Worm (Caenorhabditis elegans) whole organism, late embryonic: Measurements from ENCODE around the gene trpp-1.

ENCODE experiments used
- C08G9.2 ChIP-seq: sonication (generic microtip); optimal IDR thresholded peaks from 2 replicates; lab custom pipeline; 2016; ENCODE audit warnings: mild to moderate bottlenecking, missing genetic modification characterization, moderate library complexity, missing compliant biosample characterization
- F13H6.1 ChIP-seq: sonication (generic microtip); optimal IDR thresholded peaks from 2 replicates; lab custom pipeline; 2016; ENCODE audit warnings: missing genetic modification characterization, missing compliant biosample characterization
- T23F11.4 ChIP-seq: fragments of 200-800 bp; sonication (Bioruptor generic); optimal IDR thresholded peaks from 2 replicates; lab custom pipeline; 2018; ENCODE audit warnings: mild to moderate bottlenecking, missing genetic modification characterization, missing compliant biosample characterization
- ahr-1 ChIP-seq: sonication (generic microtip); optimal IDR thresholded peaks from 2 replicates; lab custom pipeline; 2016; ENCODE audit warnings: missing genetic modification characterization, missing compliant biosample characterization
- ceh-18 ChIP-seq: sonication (generic microtip); optimal IDR thresholded peaks from 2 replicates; lab custom pipeline; 2016; ENCODE audit warnings: missing genetic modification characterization, missing compliant biosample characterization
- ceh-19 ChIP-seq: fragments of 200-800 bp; sonication (Bioruptor generic); optimal IDR thresholded peaks from 2 replicates; lab custom pipeline; 2018; ENCODE audit warnings: mild to moderate bottlenecking, missing genetic modification characterization, missing compliant biosample characterization
- ceh-45 ChIP-seq: fragments of 200-800 bp; sonication (Bioruptor generic); IDR thresholded peaks from 2 replicates; pipeline ENCODE4 v1.3.6; 2022; ENCODE audit warnings: missing genetic modification reagents, missing genetic modification characterization, missing compliant biosample characterization
- ceh-9 ChIP-seq: sonication (generic microtip); optimal IDR thresholded peaks from 2 replicates; lab custom pipeline; 2016; ENCODE audit warnings: mild to moderate bottlenecking, missing genetic modification characterization, inconsistent platforms, missing compliant biosample characterization
- che-1 ChIP-seq: sonication (generic microtip); optimal IDR thresholded peaks from 2 replicates; lab custom pipeline; 2016; ENCODE audit warnings: mild to moderate bottlenecking, missing genetic modification characterization, missing compliant biosample characterization
- dmd-4 ChIP-seq: sonication (generic microtip); optimal IDR thresholded peaks from 2 replicates; lab custom pipeline; 2016; ENCODE audit warnings: borderline replicate concordance, missing genetic modification characterization, missing compliant biosample characterization
- dve-1 ChIP-seq: sonication (generic microtip); optimal IDR thresholded peaks from 2 replicates; lab custom pipeline; 2017; ENCODE audit warnings: antibody characterized with exemption, mild to moderate bottlenecking, missing genetic modification characterization, missing compliant biosample characterization
- elt-2 ChIP-seq: sonication (generic microtip); optimal IDR thresholded peaks from 2 replicates; lab custom pipeline; 2016; ENCODE audit warnings: missing genetic modification reagents, missing genetic modification characterization, missing compliant biosample characterization
- elt-4 ChIP-seq: sonication (generic microtip); optimal IDR thresholded peaks from 2 replicates; lab custom pipeline; 2016; ENCODE audit warnings: missing genetic modification characterization, missing compliant biosample characterization
- fax-1 ChIP-seq: sonication (generic microtip); optimal IDR thresholded peaks from 2 replicates; lab custom pipeline; 2016; ENCODE audit warnings: missing genotype, missing genetic modification characterization, missing compliant biosample characterization
- hlh-13 ChIP-seq: fragments of 200-800 bp; sonication (Bioruptor generic); optimal IDR thresholded peaks from 2 replicates; lab custom pipeline; 2018; ENCODE audit warnings: mild to moderate bottlenecking, missing genetic modification characterization, missing compliant biosample characterization
- hlh-30 ChIP-seq: sonication (generic microtip); optimal IDR thresholded peaks from 2 replicates; lab custom pipeline; 2017; ENCODE audit warnings: antibody characterized with exemption, missing genetic modification characterization, missing compliant biosample characterization; ENCODE audit not compliant: insufficient read depth
- hlh-6 ChIP-seq: sonication (generic microtip); optimal IDR thresholded peaks from 2 replicates; lab custom pipeline; 2016; ENCODE audit warnings: missing genotype, missing genetic modification characterization, missing compliant biosample characterization
- hlh-8 ChIP-seq: sonication (generic microtip); optimal IDR thresholded peaks from 2 replicates; lab custom pipeline; 2016; ENCODE audit warnings: missing genotype, missing genetic modification characterization, missing compliant biosample characterization
- mec-3 ChIP-seq: sonication (generic microtip); optimal IDR thresholded peaks from 2 replicates; lab custom pipeline; 2016; ENCODE audit warnings: borderline replicate concordance, missing genetic modification characterization, missing compliant biosample characterization
- nhr-11 ChIP-seq: fragments of 150-350 bp; optimal IDR thresholded peaks from 2 replicates; lab custom pipeline; 2014; ENCODE audit warnings: missing biosample characterization, missing genetic modification characterization
- pag-3 ChIP-seq: sonication (generic microtip); optimal IDR thresholded peaks from 2 replicates; lab custom pipeline; 2016; ENCODE audit warnings: missing compliant biosample characterization, missing genetic modification characterization, borderline replicate concordance
- pha-4 ChIP-seq: fragments of 150-350 bp; optimal IDR thresholded peaks from 2 replicates; lab custom pipeline; 2018; ENCODE audit warnings: missing biosample characterization, missing genetic modification reagents, missing genetic modification characterization
- pros-1 ChIP-seq: fragments of 150-350 bp; optimal IDR thresholded peaks from 2 replicates; lab custom pipeline; 2014; ENCODE audit warnings: missing biosample characterization, missing genetic modification reagents, missing genetic modification characterization
- rnt-1 ChIP-seq: sonication (generic microtip); optimal IDR thresholded peaks from 2 replicates; lab custom pipeline; 2016; ENCODE audit warnings: missing genetic modification characterization, missing compliant biosample characterization
- sox-4 ChIP-seq: sonication (generic microtip); optimal IDR thresholded peaks from 2 replicates; lab custom pipeline; 2017; ENCODE audit warnings: mild to moderate bottlenecking, missing genetic modification characterization, inconsistent platforms, missing compliant biosample characterization
- tbx-2 ChIP-seq: sonication (generic microtip); optimal IDR thresholded peaks from 2 replicates; lab custom pipeline; 2016; ENCODE audit warnings: missing genetic modification characterization, missing compliant biosample characterization
- tbx-7 ChIP-seq: sonication (generic microtip); optimal IDR thresholded peaks from 2 replicates; lab custom pipeline; 2016; ENCODE audit warnings: missing genotype, missing genetic modification characterization, missing compliant biosample characterization
- unc-3 ChIP-seq, 2 experiments: fragments of 200-800 bp in 1 of 2; sonication (Bioruptor generic) in 1 of 2; sonication (generic microtip) in 1 of 2; conservative IDR thresholded peaks in 1 of 2; optimal IDR thresholded peaks in 1 of 2; 2 replicates each; pipeline versions ENCODE4 v1.3.6 to Lab custom; 2016 to 2022; ENCODE audit warnings: missing compliant biosample characterization in 2 of 2, missing genetic modification characterization in 2 of 2, missing genetic modification reagents in 1 of 2
- unc-42 ChIP-seq: sonication (generic microtip); optimal IDR thresholded peaks from 2 replicates; lab custom pipeline; 2016; ENCODE audit warnings: missing genotype, missing genetic modification characterization, missing compliant biosample characterization

The trpp-1 gene

ce11 chrV:216847-217246, 15.4 kb downstream of the trpp-1 start, which contains the start of gene srh-78:
TSS of gene srh-78 (plus strand) at chrV:217147.
- TF ChIP-seq hlh-6 (tag; lab: Kevin White, UChicago) = no peak
- no peak for TF ChIP-seq mec-3 (tag; lab: Kevin White, UChicago)
- TF ChIP-seq rnt-1 (tag; lab: Kevin White, UChicago) = no peak

- TF ChIP-seq che-1 (tag; lab: Kevin White, UChicago) (no peak), ceh-19 (GFP tag; lab: Kevin White, UChicago) (no peak), dve-1 (tag; lab: Kevin White, UChicago) (no peak), fax-1 (tag; lab: Kevin White, UChicago) (no peak), elt-2 (tag; lab: Kevin White, UChicago) (no peak), C08G9.2 (tag; lab: Kevin White, UChicago) (no peak), tbx-2 (tag; lab: Kevin White, UChicago) (no peak), unc-42 (tag; lab: Kevin White, UChicago) (no peak), hlh-30 (tag; lab: Kevin White, UChicago) (no peak), T23F11.4 (GFP tag; lab: Kevin White, UChicago) (no peak), hlh-13 (GFP tag; lab: Kevin White, UChicago) (no peak), sox-4 (no peak), ceh-9 (tag; lab: Kevin White, UChicago) (no peak), unc-3 (GFP tag; conservative IDR thresholded peaks at IDR 0.05; lab: Robert Waterston, UW) (no peak), unc-3 (tag; optimal IDR thresholded peaks at IDR 0.05; lab: Kevin White, UChicago) (no peak), ceh-45 (GFP tag; lab: Robert Waterston, UW) (no peak), pha-4 (no peak), hlh-8 (tag; lab: Kevin White, UChicago) (no peak)
Observed at ce11 chrV:219632-220031, 18.2 kb downstream of the trpp-1 start, which contains the start of gene srh-80. TSS of gene srh-80 (plus strand) at chrV:219932.

ce11 chrV:234572-234971, 33.2 kb downstream of the trpp-1 start, which contains the start of gene kin-33:
TSS of gene kin-33 (minus strand) at chrV:234672.
- TF ChIP-seq ceh-9 (tag; lab: Kevin White, UChicago) (no peak), dmd-4 (tag; lab: Kevin White, UChicago) (no peak)

DNA sequence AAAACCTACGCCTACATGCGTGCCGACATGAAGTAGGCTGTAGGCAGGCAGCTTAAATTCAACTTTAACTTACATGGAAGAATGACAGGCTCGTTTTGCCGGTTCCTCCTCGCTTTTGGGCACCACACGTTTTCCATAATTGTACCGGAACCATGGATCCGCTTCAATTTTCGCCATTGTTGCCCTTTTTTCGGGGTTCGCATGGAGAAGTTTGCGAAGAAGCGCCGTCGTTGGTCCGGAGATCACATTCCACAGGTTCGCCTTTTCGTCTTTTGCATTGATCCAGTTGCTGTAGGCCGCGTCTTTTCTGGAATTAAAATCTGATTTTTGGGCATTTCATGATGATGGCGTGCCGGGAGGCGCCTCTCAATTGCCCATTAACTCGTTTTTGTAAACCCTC, 35.6 kb downstream of the trpp-1 start:
- TF ChIP-seq pros-1 (tag; lab: Kevin White, UChicago) (no peak), dve-1 (tag; lab: Kevin White, UChicago) (no peak)

ce11 chrV:238094-238493, 36.7 kb downstream of the trpp-1 start, which contains the start of gene R02C2.1:
TSS of gene R02C2.1 (minus strand) at chrV:238194.
- no peak for TF ChIP-seq ahr-1 (tag; lab: Kevin White, UChicago)
- TF ChIP-seq dmd-4 (tag; lab: Kevin White, UChicago) = no peak
- TF ChIP-seq elt-4 (tag; lab: Kevin White, UChicago) = no peak
- TF ChIP-seq, all 69 proteins: peak for 0

- TF ChIP-seq ceh-18 (tag; lab: Kevin White, UChicago) = no peak
- TF ChIP-seq pag-3 (tag; lab: Kevin White, UChicago) = no peak
- TF ChIP-seq nhr-11 (tag; lab: Kevin White, UChicago) = no peak
- TF ChIP-seq hlh-6 (tag; lab: Kevin White, UChicago) = peak; percentile 1
- TF ChIP-seq tbx-7 = no peak
- no peak for TF ChIP-seq C08G9.2 (tag; lab: Kevin White, UChicago)
- no peak for TF ChIP-seq F13H6.1 (tag; lab: Kevin White, UChicago)
- no peak for TF ChIP-seq fax-1 (tag; lab: Kevin White, UChicago)
Observed at ce11 chrV:240287-240686, 38.9 kb downstream of the trpp-1 start, which contains the start of gene txt-2. TSS of gene txt-2 (minus strand) at chrV:240500.
